Worm (Caenorhabditis elegans): ENCODE data around the gene Y24F12A.1.

DNA sequence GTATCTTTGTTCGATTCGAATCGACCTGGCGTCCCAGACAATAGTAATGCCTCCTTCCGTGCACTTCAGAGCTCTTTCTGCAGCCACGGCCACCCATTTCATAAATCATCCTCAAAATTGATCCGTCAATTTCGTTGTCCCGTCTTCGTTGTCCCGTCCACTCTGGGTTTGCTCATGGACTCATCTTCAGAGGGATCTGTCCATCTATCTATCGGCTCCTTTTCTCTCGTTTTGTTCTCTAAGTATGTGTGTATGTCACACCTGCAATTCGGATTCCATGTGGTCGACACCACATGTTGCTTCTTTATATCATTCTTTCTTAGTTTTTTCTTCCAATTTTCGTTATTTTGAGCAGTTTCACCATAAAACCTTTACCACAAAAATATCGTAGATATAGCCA lies 32.5 kb upstream of the Y24F12A.1 start:
- TF ChIP-seq him-1 (tag; optimal IDR thresholded peaks at IDR 0.05), result no peak
- TF ChIP-seq dao-5 (tag; optimal IDR thresholded peaks at IDR 0.05), result no peak
- TF ChIP-seq W03F9.2 (tag; optimal IDR thresholded peaks at IDR 0.05), result no peak

Data from whole organism, L4/young adult.